Worm (Caenorhabditis elegans) whole organism, midembryonic: ENCODE results near the gene D2023.6.

Experiments used
- cog-1 ChIP-seq: sonication (generic microtip); optimal IDR thresholded peaks from 2 replicates; lab custom pipeline; 2016; ENCODE audit warnings: missing genetic modification characterization, missing compliant biosample characterization
- flt-1 ChIP-seq: fragments of 200-800 bp; sonication (Bioruptor generic); IDR thresholded peaks from 2 replicates; pipeline ENCODE4 v1.3.6; 2022; ENCODE audit warnings: missing genetic modification characterization, missing compliant biosample characterization
- klf-2 ChIP-seq: fragments of 200-800 bp; sonication (Bioruptor generic); conservative IDR thresholded peaks from 2 replicates; pipeline ENCODE4 v1.3.6; 2022; ENCODE audit warnings: missing genetic modification reagents, missing genetic modification characterization, missing compliant biosample characterization
- ref-1 ChIP-seq: fragments of 200-800 bp; sonication (Bioruptor generic); conservative IDR thresholded peaks from 2 replicates; pipeline ENCODE4 v1.3.6; 2022; ENCODE audit warnings: missing genetic modification reagents, missing genetic modification characterization, missing compliant biosample characterization
- ztf-23 ChIP-seq: fragments of 200-800 bp; sonication (Bioruptor generic); IDR thresholded peaks from 2 replicates; pipeline ENCODE4 v1.3.6; 2022; ENCODE audit warnings: missing genetic modification reagents, missing genetic modification characterization, missing compliant biosample characterization

DNA sequence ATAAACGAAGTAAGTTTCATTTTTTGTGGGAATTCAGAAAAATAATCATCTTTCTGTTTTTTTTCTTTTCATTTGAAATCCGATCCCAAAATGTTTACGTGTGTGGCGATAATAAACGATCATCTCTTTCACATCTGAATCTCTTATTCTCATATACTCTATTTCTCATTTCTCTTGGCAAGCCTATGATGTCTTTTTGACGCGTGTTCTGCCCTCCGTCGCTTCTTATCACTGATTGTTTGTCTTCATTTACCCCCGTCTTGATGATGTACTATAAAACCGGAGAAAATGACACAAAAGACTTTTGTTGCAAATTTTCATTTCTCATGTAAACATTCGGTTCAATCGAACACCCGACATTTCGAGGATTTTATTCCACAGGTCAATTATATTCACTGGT, 49.3 kb upstream of the D2023.6 start:
- no peak for TF ChIP-seq flt-1 (GFP tag; lab: Robert Waterston, UW)
- no peak for TF ChIP-seq klf-2 (GFP tag; lab: Robert Waterston, UW)
- TF ChIP-seq ref-1 (GFP tag; lab: Robert Waterston, UW), result no peak
- no peak for TF ChIP-seq cog-1
- TF ChIP-seq ztf-23 (GFP tag; lab: Robert Waterston, UW), result no peak
